Worm (Caenorhabditis elegans) whole organism, L3 larva: ENCODE results near the gene wdr-37.

Source experiments
- ceh-82 ChIP-seq: fragments of 150-350 bp; optimal IDR thresholded peaks from 2 replicates; lab custom pipeline; 2014; ENCODE audit warnings: missing biosample characterization, missing genetic modification characterization
- nhr-11 ChIP-seq: fragments of 150-350 bp; optimal IDR thresholded peaks from 2 replicates; lab custom pipeline; 2014; ENCODE audit warnings: missing biosample characterization, missing genetic modification characterization
- ztf-4 ChIP-seq: fragments of 150-350 bp; optimal IDR thresholded peaks from 2 replicates; lab custom pipeline; 2014; ENCODE audit warnings: missing biosample characterization, missing genetic modification characterization

DNA sequence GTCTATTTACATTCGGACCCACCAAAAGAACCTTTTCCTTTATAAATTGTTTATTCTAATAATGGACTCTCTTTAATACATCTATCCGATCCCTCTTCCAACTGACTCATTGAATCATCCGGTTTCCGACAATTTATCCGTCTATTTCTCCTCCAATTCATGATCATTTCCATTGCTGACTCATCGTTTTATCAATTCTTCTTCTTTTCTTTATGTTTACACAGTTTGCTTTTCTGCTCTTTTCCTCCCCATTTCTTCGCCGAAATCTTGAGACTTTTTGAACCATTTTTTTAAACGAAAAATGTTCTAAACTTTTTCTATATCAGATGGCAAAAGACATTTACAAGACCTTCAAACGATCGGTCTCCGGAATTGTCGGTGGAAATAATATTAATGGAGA lies 4.4 kb downstream of the wdr-37 start, which contains the start of gene ced-6:
- TF ChIP-seq nhr-11 (tag; lab: Kevin White, UChicago) = no peak
- TF ChIP-seq ztf-4 = no peak
- TF ChIP-seq ceh-82 (tag; lab: Kevin White, UChicago) = no peak
